Fruit fly (Drosophila melanogaster) Kc167 (cell line): Measurements from ENCODE around the gene CG17598.

ENCODE experiments used
- Myc ChIP-seq: fragments of >200 bp; optimal IDR thresholded peaks from 2 replicates; lab custom pipeline; 2017; ENCODE audit warnings: missing external identifiers
- psq ChIP-seq: fragments of >200 bp; optimal IDR thresholded peaks from 2 replicates; lab custom pipeline; 2017; ENCODE audit warnings: missing external identifiers

DNA sequence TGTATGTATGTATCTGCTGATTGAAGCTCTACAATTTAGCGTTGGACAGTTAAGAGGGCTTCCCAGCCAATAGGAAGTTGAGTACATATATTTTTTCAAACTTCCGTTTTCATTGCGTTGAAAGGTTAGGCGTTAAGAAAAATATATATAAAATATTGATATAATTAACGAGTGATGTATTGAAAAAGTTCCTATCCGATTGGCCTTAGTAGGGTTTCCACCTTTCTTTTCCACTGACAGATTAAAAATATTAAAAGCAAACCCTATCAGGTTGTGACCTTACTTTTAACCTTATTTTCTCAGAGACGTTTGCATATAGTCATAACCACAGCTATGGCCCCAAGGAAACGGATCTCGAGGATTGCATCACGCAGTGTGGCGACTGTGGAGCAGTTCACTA, 6.6 kb upstream of the CG17598 start, which contains the start of gene CG17601:
- no peak for TF ChIP-seq Myc (lab: Kevin White, UChicago)
- TF ChIP-seq psq (lab: Kevin White, UChicago): no peak
